Worm (Caenorhabditis elegans): ENCODE results near the gene cri-3.

ce11 chrIII:3351091-3351490, 45.1 kb upstream of the cri-3 start:
- TF ChIP-seq pqm-1 (tag; optimal IDR thresholded peaks at IDR 0.05) (no peak), pag-3 (tag; optimal IDR thresholded peaks at IDR 0.05; ENCODE audit: borderline replicate concordance) (no peak), dve-1 (tag; optimal IDR thresholded peaks at IDR 0.05) (no peak), hlh-15 (tag; optimal IDR thresholded peaks at IDR 0.05) (no peak), npax-4 (tag; optimal IDR thresholded peaks at IDR 0.05) (no peak), ama-1 (optimal IDR thresholded peaks at IDR 0.05) (no peak), ets-4 (tag; optimal IDR thresholded peaks at IDR 0.05) (no peak)

Data from whole organism, late embryonic.